Fruit fly (Drosophila melanogaster) whole organism, prepupa: ENCODE measurements around the gene iPLA2-VIA.

ENCODE experiments used
- CG10631 ChIP-seq: fragments of 200-800 bp; sonication (Bioruptor generic); optimal IDR thresholded peaks from 2 replicates; lab custom pipeline; 2016; ENCODE audit warnings: missing biosample characterization, missing genetic modification characterization
- CG31627 ChIP-seq: fragments of 200-800 bp; sonication (Bioruptor generic); optimal IDR thresholded peaks from 3 replicates; lab custom pipeline; 2016; ENCODE audit warnings: missing biosample characterization, missing genetic modification characterization
- CG4318 ChIP-seq: fragments of 200-800 bp; sonication (Bioruptor generic); optimal IDR thresholded peaks from 3 replicates; lab custom pipeline; 2017; ENCODE audit warnings: missing biosample characterization, mild to moderate bottlenecking, missing genetic modification characterization
- CG6792 ChIP-seq: fragments of 200-800 bp; sonication (Bioruptor generic); optimal IDR thresholded peaks from 3 replicates; lab custom pipeline; 2016; ENCODE audit warnings: missing biosample characterization, missing genetic modification characterization
- Eip78C ChIP-seq: fragments of 200-800 bp; sonication (Bioruptor generic); peaks from one replicate; lab custom pipeline; 2016; ENCODE audit warnings: missing biosample characterization, missing genetic modification characterization
- Gug ChIP-seq: fragments of 200-800 bp; sonication (Bioruptor generic); IDR thresholded peaks from 2 replicates; pipeline ENCODE4 v1.3.6; 2022; ENCODE audit warnings: missing biosample characterization, missing genetic modification characterization
- Hr38 ChIP-seq: sonication (Bioruptor generic); optimal IDR thresholded peaks from 2 replicates; lab custom pipeline; 2016; ENCODE audit warnings: missing biosample characterization, missing genetic modification characterization
- acj6 ChIP-seq: fragments of 200-800 bp; sonication (Bioruptor generic); optimal IDR thresholded peaks from 3 replicates; lab custom pipeline; 2016; ENCODE audit warnings: missing biosample characterization, missing genetic modification characterization
- salr ChIP-seq, 2 experiments: fragments of 200-800 bp; sonication (Bioruptor generic); optimal IDR thresholded peaks; 3 replicates each; lab custom pipeline; 2016 to 2018; ENCODE audit warnings: missing biosample characterization in 2 of 2, missing genetic modification characterization in 2 of 2, mild to moderate bottlenecking in 1 of 2

DNA sequence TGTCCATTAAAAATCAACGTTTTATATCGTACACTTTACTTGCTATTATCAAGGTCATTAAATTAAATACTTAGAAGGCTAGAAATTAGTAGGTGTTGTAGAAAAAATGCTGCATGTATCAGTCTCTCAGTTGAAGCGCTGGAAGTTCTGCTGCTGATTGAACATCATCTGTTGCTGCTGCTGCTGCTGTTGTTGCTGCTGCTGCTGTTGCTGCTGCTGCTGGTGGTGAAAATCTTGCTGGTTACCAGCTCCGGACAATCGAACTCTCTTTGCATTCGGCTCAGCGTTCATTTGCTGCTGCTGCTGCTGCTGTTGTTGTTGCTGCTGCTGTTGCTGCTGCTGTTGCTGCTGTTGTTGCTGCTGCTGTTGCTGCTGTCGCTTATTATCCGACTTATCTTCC lies 27.1 kb downstream of the iPLA2-VIA start:
- TF ChIP-seq CG4318 (GFP tag; lab: Kevin White, UChicago) = no peak
- no peak for TF ChIP-seq Eip78C (GFP tag; lab: Kevin White, UChicago)
- no peak for TF ChIP-seq salr (GFP tag; optimal IDR thresholded peaks at IDR 0.05; lab: Kevin White, UChicago)
- no peak for TF ChIP-seq acj6 (GFP tag; lab: Kevin White, UChicago)
- no peak for TF ChIP-seq CG6792 (GFP tag; lab: Kevin White, UChicago)
- TF ChIP-seq CG31627 (GFP tag; lab: Kevin White, UChicago) = no peak
- TF ChIP-seq Hr38 (GFP tag; lab: Kevin White, UChicago) = no peak
- no peak for TF ChIP-seq Gug (GFP tag; lab: Robert Waterston, UW)
- no peak for TF ChIP-seq CG10631
